Worm (Caenorhabditis elegans) whole organism, late embryonic: Measurements from ENCODE around the gene col-173.

Experiments used
- C08G9.2 ChIP-seq: sonication (generic microtip); optimal IDR thresholded peaks from 2 replicates; lab custom pipeline; 2016; ENCODE audit warnings: mild to moderate bottlenecking, missing genetic modification characterization, moderate library complexity, missing compliant biosample characterization
- F13H6.1 ChIP-seq: sonication (generic microtip); optimal IDR thresholded peaks from 2 replicates; lab custom pipeline; 2016; ENCODE audit warnings: missing genetic modification characterization, missing compliant biosample characterization
- ahr-1 ChIP-seq: sonication (generic microtip); optimal IDR thresholded peaks from 2 replicates; lab custom pipeline; 2016; ENCODE audit warnings: missing genetic modification characterization, missing compliant biosample characterization
- ama-1 ChIP-seq: fragments of 150-350 bp; optimal IDR thresholded peaks from 2 replicates; lab custom pipeline; 2014
- ceh-14 ChIP-seq: sonication (generic microtip); optimal IDR thresholded peaks from 2 replicates; lab custom pipeline; 2016; ENCODE audit warnings: missing genotype, missing genetic modification characterization, missing compliant biosample characterization
- ceh-18 ChIP-seq: sonication (generic microtip); optimal IDR thresholded peaks from 2 replicates; lab custom pipeline; 2016; ENCODE audit warnings: missing genetic modification characterization, missing compliant biosample characterization
- ceh-19 ChIP-seq: fragments of 200-800 bp; sonication (Bioruptor generic); optimal IDR thresholded peaks from 2 replicates; lab custom pipeline; 2018; ENCODE audit warnings: mild to moderate bottlenecking, missing genetic modification characterization, missing compliant biosample characterization
- ceh-22 ChIP-seq: sonication (generic microtip); optimal IDR thresholded peaks from 2 replicates; lab custom pipeline; 2017; ENCODE audit warnings: missing biosample characterization, missing genetic modification characterization
- ceh-34 ChIP-seq: sonication (generic microtip); optimal IDR thresholded peaks from 2 replicates; lab custom pipeline; 2016; ENCODE audit warnings: mild to moderate bottlenecking, missing genetic modification characterization, missing compliant biosample characterization
- ceh-45 ChIP-seq: fragments of 200-800 bp; sonication (Bioruptor generic); IDR thresholded peaks from 2 replicates; pipeline ENCODE4 v1.3.6; 2022; ENCODE audit warnings: missing genetic modification reagents, missing genetic modification characterization, missing compliant biosample characterization
- ceh-6 ChIP-seq: fragments of 200-800 bp; sonication (Bioruptor generic); optimal IDR thresholded peaks from 2 replicates; lab custom pipeline; 2018; ENCODE audit warnings: mild to moderate bottlenecking, missing genetic modification characterization, missing compliant biosample characterization
- elt-2 ChIP-seq: sonication (generic microtip); optimal IDR thresholded peaks from 2 replicates; lab custom pipeline; 2016; ENCODE audit warnings: missing genetic modification reagents, missing genetic modification characterization, missing compliant biosample characterization
- ets-4 ChIP-seq: sonication (generic microtip); optimal IDR thresholded peaks from 2 replicates; lab custom pipeline; 2016; ENCODE audit warnings: missing genetic modification characterization, missing compliant biosample characterization
- eyg-1 ChIP-seq: sonication (generic microtip); optimal IDR thresholded peaks from 2 replicates; lab custom pipeline; 2016; ENCODE audit warnings: missing genotype, missing genetic modification characterization, missing compliant biosample characterization
- hlh-13 ChIP-seq: fragments of 200-800 bp; sonication (Bioruptor generic); optimal IDR thresholded peaks from 2 replicates; lab custom pipeline; 2018; ENCODE audit warnings: mild to moderate bottlenecking, missing genetic modification characterization, missing compliant biosample characterization
- hlh-6 ChIP-seq: sonication (generic microtip); optimal IDR thresholded peaks from 2 replicates; lab custom pipeline; 2016; ENCODE audit warnings: missing genotype, missing genetic modification characterization, missing compliant biosample characterization
- lin-11 ChIP-seq: fragments of 200-800 bp; sonication (Bioruptor generic); optimal IDR thresholded peaks from 2 replicates; lab custom pipeline; 2018; ENCODE audit warnings: mild to moderate bottlenecking, missing genetic modification characterization, missing compliant biosample characterization
- nfya-1 ChIP-seq: sonication (generic microtip); optimal IDR thresholded peaks from 2 replicates; lab custom pipeline; 2017; ENCODE audit warnings: missing genetic modification characterization, mild to moderate bottlenecking, missing compliant biosample characterization, antibody characterized with exemption, moderate library complexity
- odd-2 ChIP-seq: sonication (generic microtip); optimal IDR thresholded peaks from 2 replicates; lab custom pipeline; 2017; ENCODE audit warnings: antibody characterized with exemption, mild to moderate bottlenecking, missing genetic modification characterization, missing compliant biosample characterization
- pag-3 ChIP-seq: sonication (generic microtip); optimal IDR thresholded peaks from 2 replicates; lab custom pipeline; 2016; ENCODE audit warnings: missing compliant biosample characterization, missing genetic modification characterization, borderline replicate concordance
- pha-4 ChIP-seq: fragments of 150-350 bp; optimal IDR thresholded peaks from 2 replicates; lab custom pipeline; 2018; ENCODE audit warnings: missing biosample characterization, missing genetic modification reagents, missing genetic modification characterization
- pros-1 ChIP-seq: fragments of 150-350 bp; optimal IDR thresholded peaks from 2 replicates; lab custom pipeline; 2014; ENCODE audit warnings: missing biosample characterization, missing genetic modification reagents, missing genetic modification characterization
- ref-2 ChIP-seq: sonication (generic microtip); optimal IDR thresholded peaks from 2 replicates; lab custom pipeline; 2016; ENCODE audit warnings: missing genetic modification characterization, missing compliant biosample characterization
- sdc-2 ChIP-seq: sonication (generic microtip); optimal IDR thresholded peaks from 2 replicates; lab custom pipeline; 2016; ENCODE audit warnings: missing genotype, missing genetic modification characterization, missing compliant biosample characterization
- sox-2 ChIP-seq: fragments of 200-800 bp; sonication (Bioruptor generic); IDR thresholded peaks from 2 replicates; pipeline ENCODE4 v1.3.6; 2022; ENCODE audit warnings: missing genetic modification reagents, missing genetic modification characterization, missing compliant biosample characterization
- syd-9 ChIP-seq: sonication (generic microtip); optimal IDR thresholded peaks from 2 replicates; lab custom pipeline; 2016; ENCODE audit warnings: mild to moderate bottlenecking, missing genetic modification characterization, moderate library complexity, missing compliant biosample characterization
- tbx-7 ChIP-seq: sonication (generic microtip); optimal IDR thresholded peaks from 2 replicates; lab custom pipeline; 2016; ENCODE audit warnings: missing genotype, missing genetic modification characterization, missing compliant biosample characterization
- unc-3 ChIP-seq, 2 experiments: fragments of 200-800 bp in 1 of 2; sonication (Bioruptor generic) in 1 of 2; sonication (generic microtip) in 1 of 2; conservative IDR thresholded peaks in 1 of 2; optimal IDR thresholded peaks in 1 of 2; 2 replicates each; pipeline versions ENCODE4 v1.3.6 to Lab custom; 2016 to 2022; ENCODE audit warnings: missing compliant biosample characterization in 2 of 2, missing genetic modification characterization in 2 of 2, missing genetic modification reagents in 1 of 2
- unc-42 ChIP-seq: sonication (generic microtip); optimal IDR thresholded peaks from 2 replicates; lab custom pipeline; 2016; ENCODE audit warnings: missing genotype, missing genetic modification characterization, missing compliant biosample characterization
- unc-86 ChIP-seq: sonication (generic microtip); optimal IDR thresholded peaks from 2 replicates; lab custom pipeline; 2016; ENCODE audit warnings: missing genetic modification characterization, missing compliant biosample characterization

col-173 gene

ce11 chrX:6877436-6877835 is at the start of gene col-173:
Gene col-173 (minus strand): TSS chrX:6877536.
- no peak for TF ChIP-seq eyg-1
- no peak for TF ChIP-seq F13H6.1 (tag; lab: Kevin White, UChicago)
- no peak for TF ChIP-seq sox-2 (GFP tag; lab: Robert Waterston, UW)

DNA sequence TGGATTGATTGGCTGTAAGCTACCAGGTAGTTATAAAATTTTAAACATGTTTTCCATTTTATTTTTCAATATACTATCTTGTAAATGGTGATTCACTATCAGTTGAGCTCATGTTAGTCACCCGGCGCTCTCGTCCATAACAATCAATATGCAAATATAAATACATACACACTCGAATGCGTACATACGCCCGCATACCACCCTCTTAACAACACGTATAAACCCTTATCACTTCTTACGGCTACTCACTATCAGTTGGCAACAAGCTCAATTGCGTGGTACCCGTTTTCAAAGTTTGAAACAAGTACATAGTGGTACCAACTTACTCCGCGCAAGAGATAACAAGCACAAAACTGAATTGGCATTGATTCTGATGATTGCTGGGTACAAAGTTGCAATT is 49.6 kb upstream of the col-173 start:
- TF ChIP-seq elt-2 (tag; lab: Kevin White, UChicago) = peak; percentile 92
- no peak for TF ChIP-seq ceh-14
- TF ChIP-seq syd-9 (tag; lab: Kevin White, UChicago) = no peak

- TF ChIP-seq unc-3 (GFP tag; conservative IDR thresholded peaks at IDR 0.05; lab: Robert Waterston, UW) (no peak), unc-3 (tag; optimal IDR thresholded peaks at IDR 0.05; lab: Kevin White, UChicago) (no peak), elt-2 (tag; lab: Kevin White, UChicago) (peak; percentile 8), C08G9.2 (tag; lab: Kevin White, UChicago) (no peak), ceh-18 (no peak)
Measured at ce11 chrX:6924461-6924860, 47.1 kb upstream of the col-173 start, which contains the start of gene otpl-3. Gene otpl-3 (minus strand): TSS chrX:6924764.

ce11 chrX:6920132-6920531 is 42.8 kb upstream of the col-173 start:
- TF ChIP-seq elt-2 (tag; lab: Kevin White, UChicago) = peak; percentile 77
- TF ChIP-seq ets-4 = no peak
- TF ChIP-seq ceh-22 (tag; lab: Kevin White, UChicago) = no peak

DNA sequence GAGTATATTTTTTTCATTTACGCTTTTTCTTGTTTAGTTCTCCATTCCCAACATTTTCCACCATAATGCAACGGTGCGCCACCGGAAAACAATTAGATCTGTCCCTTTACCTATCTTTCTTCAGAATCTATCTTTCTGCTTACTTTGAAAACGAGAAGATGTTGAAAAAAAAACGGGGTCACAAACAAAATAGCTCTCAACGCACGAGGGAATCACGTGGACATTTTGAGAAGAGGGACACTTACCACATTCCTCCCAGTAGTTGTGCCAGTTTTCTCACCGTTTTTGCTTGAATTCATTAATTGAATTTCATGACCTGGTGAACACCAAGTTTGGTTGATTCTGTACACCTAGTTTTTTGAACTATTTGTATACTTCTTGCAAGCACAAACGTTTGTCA is 38.8 kb upstream of the col-173 start:
- TF ChIP-seq unc-42 (tag; lab: Kevin White, UChicago) = peak; percentile 4
- no peak for TF ChIP-seq ceh-18

DNA sequence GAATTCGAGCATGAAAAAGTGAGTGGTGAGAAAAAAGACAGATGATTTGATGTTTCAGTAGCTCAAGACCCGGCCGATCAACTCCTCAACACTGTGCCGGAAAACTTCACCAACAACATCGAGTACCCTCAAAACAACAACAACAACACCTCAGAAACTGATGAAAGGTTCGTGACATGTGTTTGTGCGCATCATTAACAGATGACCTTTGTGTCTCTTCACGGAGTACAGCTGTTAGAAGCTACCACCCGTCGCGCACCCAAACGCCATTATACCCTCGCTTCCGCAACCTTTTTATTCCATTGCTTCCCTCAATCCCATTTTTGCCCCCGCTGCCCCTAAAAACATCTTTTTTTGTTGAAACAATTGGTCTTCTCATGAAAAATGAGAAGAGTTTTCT is 37.9 kb upstream of the col-173 start:
- TF ChIP-seq ceh-19 (GFP tag; lab: Kevin White, UChicago) (no peak), unc-86 (no peak), odd-2 (tag; lab: Kevin White, UChicago) (no peak), ceh-34 (tag; lab: Kevin White, UChicago) (no peak), hlh-13 (GFP tag; lab: Kevin White, UChicago) (no peak), lin-11 (tag; lab: Kevin White, UChicago) (no peak), ceh-6 (GFP tag; lab: Kevin White, UChicago) (no peak), hlh-6 (no peak), nfya-1 (tag; lab: Kevin White, UChicago) (no peak), ref-2 (tag; lab: Kevin White, UChicago) (no peak), unc-3 (GFP tag; conservative IDR thresholded peaks at IDR 0.05; lab: Robert Waterston, UW) (no peak), unc-3 (tag; optimal IDR thresholded peaks at IDR 0.05; lab: Kevin White, UChicago) (no peak), pros-1 (tag; lab: Kevin White, UChicago) (no peak), ama-1 (lab: Kevin White, UChicago) (no peak)

ce11 chrX:6913989-6914388 is 36.7 kb upstream of the col-173 start, which contains the start of gene nhx-4:
Gene nhx-4 (plus strand): TSS chrX:6914289.
- TF ChIP-seq ahr-1 (tag; lab: Kevin White, UChicago) = no peak
- TF ChIP-seq unc-42 (tag; lab: Kevin White, UChicago) = no peak
- TF ChIP-seq ceh-45 (GFP tag; lab: Robert Waterston, UW) = no peak
- no peak for TF ChIP-seq sdc-2 (tag; lab: Kevin White, UChicago)
- TF ChIP-seq tbx-7 (tag; lab: Kevin White, UChicago) = no peak
- TF ChIP-seq ceh-19 (GFP tag; lab: Kevin White, UChicago) = no peak
- no peak for TF ChIP-seq ceh-34 (tag; lab: Kevin White, UChicago)
- TF ChIP-seq pag-3 = no peak
- no peak for TF ChIP-seq eyg-1
- TF ChIP-seq odd-2 (tag; lab: Kevin White, UChicago) = no peak
- no peak for TF ChIP-seq pha-4 (tag; lab: Kevin White, UChicago)
